Worm (Caenorhabditis elegans) whole organism, early embryonic: ENCODE measurements around the gene F01D5.3.

Experiments
- B0310.2 ChIP-seq: sonication (generic microtip); optimal IDR thresholded peaks from 2 replicates; lab custom pipeline; 2016; ENCODE audit warnings: mild to moderate bottlenecking, missing genetic modification characterization, missing compliant biosample characterization
- F13C5.2 ChIP-seq: sonication (generic microtip); optimal IDR thresholded peaks from 2 replicates; lab custom pipeline; 2017; ENCODE audit warnings: mild to moderate bottlenecking, missing genetic modification characterization, inconsistent platforms, missing compliant biosample characterization
- aly-1 ChIP-seq: sonication (generic microtip); optimal IDR thresholded peaks from 2 replicates; lab custom pipeline; 2016; ENCODE audit warnings: missing genetic modification characterization, missing compliant biosample characterization
- ama-1 ChIP-seq: fragments of 150-350 bp; optimal IDR thresholded peaks from 2 replicates; lab custom pipeline; 2014
- ceh-13 ChIP-seq: fragments of 200-800 bp; sonication (Bioruptor generic); optimal IDR thresholded peaks from 2 replicates; lab custom pipeline; 2018; ENCODE audit warnings: mild to moderate bottlenecking, missing genetic modification characterization, missing compliant biosample characterization
- ceh-36 ChIP-seq: sonication (generic microtip); optimal IDR thresholded peaks from 2 replicates; lab custom pipeline; 2016; ENCODE audit warnings: missing genetic modification characterization, inconsistent platforms, missing compliant biosample characterization
- ets-7 ChIP-seq: sonication (generic microtip); optimal IDR thresholded peaks from 2 replicates; lab custom pipeline; 2016; ENCODE audit warnings: missing genotype, missing genetic modification characterization, missing compliant biosample characterization
- flt-1 ChIP-seq: fragments of 200-800 bp; sonication (Bioruptor generic); IDR thresholded peaks from 2 replicates; pipeline ENCODE4 v1.3.6; 2022; ENCODE audit warnings: missing genetic modification characterization, missing compliant biosample characterization
- hmbx-1 ChIP-seq: sonication (generic microtip); optimal IDR thresholded peaks from 2 replicates; lab custom pipeline; 2016; ENCODE audit warnings: mild to moderate bottlenecking, missing genetic modification characterization, missing compliant biosample characterization
- hmg-4 ChIP-seq: fragments of 200-800 bp; sonication (Bioruptor generic); optimal IDR thresholded peaks from 2 replicates; lab custom pipeline; 2018; ENCODE audit warnings: mild to moderate bottlenecking, missing genetic modification characterization, missing compliant biosample characterization
- hnd-1 ChIP-seq: sonication (generic microtip); optimal IDR thresholded peaks from 2 replicates; lab custom pipeline; 2016; ENCODE audit warnings: missing genetic modification characterization, missing compliant biosample characterization
- pes-1 ChIP-seq: fragments of 200-800 bp; sonication (Bioruptor generic); IDR thresholded peaks from 2 replicates; pipeline ENCODE4 v1.3.6; 2022; ENCODE audit warnings: missing genetic modification reagents, missing genetic modification characterization, missing compliant biosample characterization
- scrt-1 ChIP-seq: fragments of 200-800 bp; sonication (Bioruptor generic); IDR thresholded peaks from 2 replicates; pipeline ENCODE4 v1.3.6; 2022; ENCODE audit warnings: missing genetic modification characterization, missing compliant biosample characterization
- sea-1 ChIP-seq: fragments of 200-800 bp; sonication (Bioruptor generic); conservative IDR thresholded peaks from 2 replicates; pipeline ENCODE4 v1.3.6; 2022; ENCODE audit warnings: missing genetic modification characterization, missing compliant biosample characterization
- tbx-11 ChIP-seq: fragments of 200-800 bp; sonication (Bioruptor generic); IDR thresholded peaks from 2 replicates; pipeline ENCODE4 v1.3.6; 2022; ENCODE audit warnings: missing genetic modification characterization, missing compliant biosample characterization
- tbx-37 ChIP-seq: fragments of 200-800 bp; sonication (Bioruptor generic); conservative IDR thresholded peaks from 2 replicates; pipeline ENCODE4 v1.3.6; 2022; ENCODE audit warnings: missing genetic modification reagents, missing genetic modification characterization, missing compliant biosample characterization
- tra-4 ChIP-seq: sonication (generic microtip); optimal IDR thresholded peaks from 2 replicates; lab custom pipeline; 2017; ENCODE audit warnings: missing genetic modification characterization, missing compliant biosample characterization

The F01D5.3 gene

ce11 chrII:14018887-14019286, 18.9 kb upstream of the F01D5.3 start:
- TF ChIP-seq ceh-13 (no peak), hmg-4 (GFP tag; lab: Kevin White, UChicago) (no peak), ama-1 (no peak), F13C5.2 (tag; lab: Kevin White, UChicago) (no peak), pes-1 (GFP tag; lab: Robert Waterston, UW) (no peak), tra-4 (no peak), ceh-36 (no peak), ets-7 (tag; lab: Kevin White, UChicago) (no peak), scrt-1 (GFP tag; lab: Robert Waterston, UW) (no peak), tbx-11 (GFP tag; lab: Robert Waterston, UW) (no peak), tbx-37 (GFP tag; lab: Robert Waterston, UW) (no peak), hnd-1 (tag; lab: Kevin White, UChicago) (no peak)

- no peak for TF ChIP-seq pes-1 (GFP tag; lab: Robert Waterston, UW)
- TF ChIP-seq ama-1: peak; percentile 78
- TF ChIP-seq scrt-1 (GFP tag; lab: Robert Waterston, UW): no peak
- no peak for TF ChIP-seq ceh-36
- no peak for TF ChIP-seq sea-1 (GFP tag; lab: Robert Waterston, UW)
- no peak for TF ChIP-seq hmbx-1 (tag; lab: Kevin White, UChicago)
- TF ChIP-seq tra-4: no peak
- peak; percentile 68 for TF ChIP-seq hmg-4 (GFP tag; lab: Kevin White, UChicago)
- peak; percentile 24 for TF ChIP-seq F13C5.2 (tag; lab: Kevin White, UChicago)
- no peak for TF ChIP-seq ceh-13
Observed at ce11 chrII:14018192-14018591, 18.2 kb upstream of the F01D5.3 start.

DNA sequence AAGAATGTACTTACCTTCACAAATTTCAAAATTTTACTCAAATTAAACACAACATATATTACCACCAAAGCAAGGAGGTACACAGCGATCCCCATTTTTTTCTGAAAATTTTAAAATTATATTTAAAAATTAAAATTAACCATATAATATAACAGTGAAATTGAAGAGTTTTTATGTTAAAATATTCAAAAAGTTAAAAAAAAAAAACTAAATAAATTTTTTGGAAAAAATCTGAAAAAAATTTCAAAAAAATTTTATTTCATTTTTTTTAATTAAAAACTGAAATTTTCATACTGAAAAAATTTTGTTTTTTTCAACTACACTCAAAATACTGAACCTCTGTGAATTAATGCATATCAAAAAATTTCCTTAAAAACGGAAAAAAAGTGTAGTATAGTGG, 16.9 kb upstream of the F01D5.3 start, which contains the start of gene cyp-37A1:
Gene cyp-37A1, minus strand, starts transcription at position 101 of the 400 bp plus-strand sequence.
- TF ChIP-seq flt-1 (GFP tag; lab: Robert Waterston, UW) (no peak), tbx-11 (GFP tag; lab: Robert Waterston, UW) (no peak), ceh-36 (no peak), ceh-13 (no peak), aly-1 (tag; lab: Kevin White, UChicago) (no peak), ama-1 (no peak), hmg-4 (GFP tag; lab: Kevin White, UChicago) (no peak), pes-1 (GFP tag; lab: Robert Waterston, UW) (no peak), tra-4 (no peak), scrt-1 (GFP tag; lab: Robert Waterston, UW) (no peak), tbx-37 (GFP tag; lab: Robert Waterston, UW) (no peak), B0310.2 (tag; lab: Kevin White, UChicago) (no peak), ets-7 (tag; lab: Kevin White, UChicago) (no peak), hnd-1 (tag; lab: Kevin White, UChicago) (no peak)

- TF ChIP-seq B0310.2 (tag; lab: Kevin White, UChicago) (no peak), ceh-36 (no peak), tra-4 (no peak), hnd-1 (tag; lab: Kevin White, UChicago) (no peak), hmg-4 (GFP tag; lab: Kevin White, UChicago) (no peak)
Observed at ce11 chrII:14014637-14015036, 14.7 kb upstream of the F01D5.3 start.

DNA sequence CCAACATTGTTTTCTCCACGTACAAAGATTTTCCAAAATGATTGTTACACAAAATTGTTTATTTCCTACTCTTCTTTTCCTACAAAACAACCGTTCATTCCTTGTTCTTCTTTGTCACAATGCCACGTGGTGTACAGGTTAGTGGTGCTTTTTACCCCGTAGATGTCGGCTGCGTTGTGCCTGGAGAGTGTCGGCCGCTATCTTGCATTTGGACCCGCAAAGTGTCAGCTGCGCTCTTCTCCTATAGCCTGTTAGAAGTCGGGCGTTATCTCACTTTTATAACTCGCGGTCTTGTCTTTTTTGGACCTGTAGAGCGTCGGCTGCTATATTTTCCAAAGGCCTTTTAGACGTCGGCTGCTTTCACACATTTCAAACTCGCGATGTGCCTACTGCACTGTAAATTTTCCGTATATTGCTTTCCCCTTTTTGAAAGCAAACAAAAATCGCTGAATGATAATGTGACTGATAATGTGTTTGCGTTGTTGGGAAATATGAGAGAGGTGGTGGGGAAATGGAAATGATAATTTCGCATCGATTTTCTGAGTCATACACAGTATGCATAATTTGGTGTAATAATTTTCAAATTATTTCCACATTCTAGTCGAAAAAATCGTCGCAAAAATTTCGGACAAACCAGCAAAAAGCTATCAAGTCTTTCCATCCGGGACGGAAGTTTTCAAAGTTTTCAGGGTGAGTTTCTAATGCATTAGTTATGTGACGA, 10.9 kb upstream of the F01D5.3 start, which contains the start of gene F01D5.8:
Gene F01D5.8, plus strand, starts transcription at position 51 of the 721 bp plus-strand sequence.
- TF ChIP-seq hmbx-1 (tag; lab: Kevin White, UChicago): no peak
- TF ChIP-seq F13C5.2 (tag; lab: Kevin White, UChicago): no peak
- no peak for TF ChIP-seq hnd-1 (tag; lab: Kevin White, UChicago)
- no peak for TF ChIP-seq aly-1 (tag; lab: Kevin White, UChicago)
- TF ChIP-seq tra-4: no peak
- TF ChIP-seq ets-7 (tag; lab: Kevin White, UChicago): no peak
- TF ChIP-seq ceh-36: no peak
- TF ChIP-seq ama-1: no peak
- TF ChIP-seq ceh-13: no peak
- no peak for TF ChIP-seq flt-1 (GFP tag; lab: Robert Waterston, UW)
- TF ChIP-seq sea-1 (GFP tag; lab: Robert Waterston, UW): no peak
- no peak for TF ChIP-seq tbx-37 (GFP tag; lab: Robert Waterston, UW)
- TF ChIP-seq pes-1 (GFP tag; lab: Robert Waterston, UW): no peak
- no peak for TF ChIP-seq B0310.2 (tag; lab: Kevin White, UChicago)

- TF ChIP-seq ceh-13: no peak
- TF ChIP-seq scrt-1 (GFP tag; lab: Robert Waterston, UW): no peak
- TF ChIP-seq ets-7 (tag; lab: Kevin White, UChicago): no peak
Observed at ce11 chrII:14008359-14008758, 8.4 kb upstream of the F01D5.3 start, which contains the start of gene F01D5.7. F01D5.7 (plus strand) TSS chrII:14008659.

- TF ChIP-seq hnd-1 (tag; lab: Kevin White, UChicago) (no peak), hmbx-1 (tag; lab: Kevin White, UChicago) (no peak), scrt-1 (GFP tag; lab: Robert Waterston, UW) (no peak), aly-1 (tag; lab: Kevin White, UChicago) (no peak), sea-1 (GFP tag; lab: Robert Waterston, UW) (no peak), pes-1 (GFP tag; lab: Robert Waterston, UW) (no peak), ets-7 (tag; lab: Kevin White, UChicago) (no peak), flt-1 (GFP tag; lab: Robert Waterston, UW) (no peak), hmg-4 (GFP tag; lab: Kevin White, UChicago) (no peak), ceh-36 (no peak), ceh-13 (no peak), tra-4 (no peak), tbx-11 (GFP tag; lab: Robert Waterston, UW) (no peak), ama-1 (no peak), B0310.2 (tag; lab: Kevin White, UChicago) (no peak), F13C5.2 (tag; lab: Kevin White, UChicago) (no peak), tbx-37 (GFP tag; lab: Robert Waterston, UW) (no peak)
Observed at ce11 chrII:14006210-14006609, 6.3 kb upstream of the F01D5.3 start, which contains the start of gene F01D5.6. F01D5.6 (plus strand) TSS chrII:14006510.
